Worm (Caenorhabditis elegans) whole organism, L2 larva: ENCODE data around the gene C49C8.5.

Source experiments
- blmp-1 ChIP-seq: sonication (generic microtip); optimal IDR thresholded peaks from 2 replicates; lab custom pipeline; 2017; ENCODE audit warnings: missing genetic modification characterization, mild to moderate bottlenecking, missing compliant biosample characterization, antibody characterized with exemption, moderate library complexity; ENCODE audit not compliant: insufficient read depth
- egl-27 ChIP-seq: sonication (generic microtip); optimal IDR thresholded peaks from 3 replicates; lab custom pipeline; 2017; ENCODE audit warnings: missing biosample characterization, missing genetic modification reagents, missing genetic modification characterization
- elt-1 ChIP-seq: fragments of 150-350 bp; optimal IDR thresholded peaks from 2 replicates; lab custom pipeline; 2014; ENCODE audit warnings: missing biosample characterization, missing genetic modification characterization
- nhr-12 ChIP-seq: fragments of 150-350 bp; optimal IDR thresholded peaks from 2 replicates; lab custom pipeline; 2014; ENCODE audit warnings: missing biosample characterization, missing genetic modification characterization
- snpc-4 ChIP-seq: fragments of 150-350 bp; optimal IDR thresholded peaks from 2 replicates; lab custom pipeline; 2014; ENCODE audit warnings: missing biosample characterization, missing genetic modification characterization

DNA sequence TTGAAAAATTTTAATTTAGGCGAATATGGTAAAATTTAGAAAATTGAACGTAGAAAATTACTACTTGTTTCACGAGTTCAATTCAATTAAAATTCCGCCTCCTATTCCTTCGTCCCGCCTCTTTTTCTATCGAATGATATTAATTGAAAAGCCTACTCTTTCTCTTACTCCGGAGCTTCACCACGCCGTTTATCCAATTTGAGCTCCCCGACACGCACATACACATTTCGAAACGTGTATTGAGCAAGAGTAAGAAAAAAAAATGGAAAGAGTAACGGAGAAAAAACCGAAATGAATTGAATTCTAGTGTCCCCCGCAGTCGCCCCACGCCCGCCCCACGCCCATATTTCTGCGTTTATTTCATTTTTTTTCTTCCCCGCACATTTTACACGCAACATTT, 27.2 kb downstream of the C49C8.5 start:
- no peak for TF ChIP-seq egl-27 (tag; lab: Kevin White, UChicago)
- no peak for TF ChIP-seq elt-1
- no peak for TF ChIP-seq nhr-12 (tag; lab: Kevin White, UChicago)
- TF ChIP-seq snpc-4 (tag; lab: Kevin White, UChicago), result no peak
- no peak for TF ChIP-seq blmp-1
